Fruit fly (Drosophila melanogaster): Measurements from ENCODE around the gene Dad.
A peak's percentile ranks its signal among the peaks of the same experiment; 100 is the strongest.

Dad gene

DNA sequence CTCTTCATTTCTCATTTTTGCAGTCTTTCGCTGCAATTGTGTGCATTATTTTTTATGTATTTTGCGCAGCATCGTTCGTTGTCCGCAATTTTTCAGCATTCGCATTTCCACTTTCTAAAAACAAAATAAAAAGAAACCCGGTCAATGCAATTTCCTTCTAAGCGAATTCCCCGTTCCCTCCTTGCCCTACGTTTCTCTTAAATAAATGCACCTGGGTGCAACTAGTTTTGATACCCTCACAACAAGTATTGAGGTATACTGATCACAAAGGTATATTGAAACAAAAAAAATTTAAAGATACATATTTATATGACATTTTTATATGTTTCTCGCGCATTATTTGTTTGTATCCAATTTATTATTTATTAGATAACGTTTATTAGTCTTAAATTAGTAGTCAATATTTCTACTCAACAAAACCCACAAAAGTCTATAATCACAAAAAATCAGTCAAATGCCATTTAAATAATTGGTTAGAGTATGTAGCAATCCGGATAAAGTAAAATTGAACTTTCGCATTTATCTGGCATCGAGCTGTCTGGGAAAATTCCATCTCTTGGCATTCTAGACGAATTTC lies 27.6 kb downstream of the Dad start (continued):
- TF ChIP-seq Blimp-1 (GFP tag; optimal IDR thresholded peaks at IDR 0.05) (peak; percentile 61), CG31441 (GFP tag; IDR thresholded peaks at IDR 0.05) (peak; percentile 54; the same call in 1 of the 2 replicates), disco-r (GFP tag; optimal IDR thresholded peaks at IDR 0.05) (no peak), salm (tag; optimal IDR thresholded peaks at IDR 0.05) (peak; percentile 1), CG4328 (GFP tag; optimal IDR thresholded peaks at IDR 0.05) (no peak), her (GFP tag; optimal IDR thresholded peaks at IDR 0.05) (no peak), bbx (GFP tag; IDR thresholded peaks at IDR 0.05; ENCODE audit: partially characterized antibody) (no peak), CG14710 (tag; optimal IDR thresholded peaks at IDR 0.05) (peak; percentile 14), nau (GFP tag; optimal IDR thresholded peaks at IDR 0.05) (no peak), Xrp1 (GFP tag; IDR thresholded peaks at IDR 0.05) (peak; percentile 28; the same call in 1 of the 2 replicates), twi (tag; optimal IDR thresholded peaks at IDR 0.05) (no peak), bigmax (GFP tag; optimal IDR thresholded peaks at IDR 0.05) (no peak), dpn (GFP tag; optimal IDR thresholded peaks at IDR 0.05) (no peak), CG10147 (GFP tag; optimal IDR thresholded peaks at IDR 0.05) (no peak), CG17612 (GFP tag; IDR thresholded peaks at IDR 0.05) (no peak), Adf1 (GFP tag; IDR thresholded peaks at IDR 0.05) (no peak), CG15479 (GFP tag; optimal IDR thresholded peaks at IDR 0.05) (peak; percentile 79), Ets97D (GFP tag; optimal IDR thresholded peaks at IDR 0.05) (no peak), CG10979 (tag; optimal IDR thresholded peaks at IDR 0.05) (peak; percentile 38), CTCF (GFP tag; optimal IDR thresholded peaks at IDR 0.05) (no peak), CG30403 (GFP tag; optimal IDR thresholded peaks at IDR 0.05) (peak; percentile 3), da (GFP tag; optimal IDR thresholded peaks at IDR 0.05) (no peak), PHDP (tag; optimal IDR thresholded peaks at IDR 0.05) (peak; percentile 12), pan (optimal IDR thresholded peaks at IDR 0.05) (no peak), pan (GFP tag; optimal IDR thresholded peaks at IDR 0.05 in 1 of 2, IDR thresholded peaks at IDR 0.05 in 1 of 2) (no peak), CG8089 (GFP tag; optimal IDR thresholded peaks at IDR 0.05) (no peak), lola (GFP tag; optimal IDR thresholded peaks at IDR 0.05) (peak in 1 of 3 experiments; percentile 35), D (optimal IDR thresholded peaks at IDR 0.05) (no peak), D (GFP tag; optimal IDR thresholded peaks at IDR 0.05) (peak; percentile 12), vvl (GFP tag; IDR thresholded peaks at IDR 0.05) (0 out of 2 replicates have a peak, but pooled peaks have one; percentile 9), CG2889 (GFP tag; IDR thresholded peaks at IDR 0.05) (no peak), CG4282 (GFP tag; optimal IDR thresholded peaks at IDR 0.05) (no peak), Hmx (GFP tag; optimal IDR thresholded peaks at IDR 0.05) (no peak), Ssrp (tag; optimal IDR thresholded peaks at IDR 0.05) (peak; percentile 42), Hsf (GFP tag; optimal IDR thresholded peaks at IDR 0.05) (no peak), fd96Cb (tag; optimal IDR thresholded peaks at IDR 0.05) (peak; percentile 12), pum (GFP tag; optimal IDR thresholded peaks at IDR 0.05) (no peak), phol (tag; optimal IDR thresholded peaks at IDR 0.05) (peak; percentile 34), CG7271 (tag; optimal IDR thresholded peaks at IDR 0.05) (no peak), CG16815 (GFP tag; optimal IDR thresholded peaks at IDR 0.05) (no peak), CG2129 (GFP tag; IDR thresholded peaks at IDR 0.05; ENCODE audit: partially characterized antibody) (no peak), Jarid2 (GFP tag; optimal IDR thresholded peaks at IDR 0.05) (no peak), CG2712 (tag; optimal IDR thresholded peaks at IDR 0.05) (peak; percentile 57), CoRest (tag; optimal IDR thresholded peaks at IDR 0.05) (peak; percentile 30), CG8388 (GFP tag; optimal IDR thresholded peaks at IDR 0.05) (peak; percentile 34), dmrt11E (tag; optimal IDR thresholded peaks at IDR 0.05) (peak; percentile 32), CG17359 (tag; optimal IDR thresholded peaks at IDR 0.05) (peak; percentile 10), Kr (GFP tag; optimal IDR thresholded peaks at IDR 0.05) (no peak), Xbp1 (GFP tag; optimal IDR thresholded peaks at IDR 0.05) (no peak), CG14050 (GFP tag; IDR thresholded peaks at IDR 0.05) (no peak), CG9437 (GFP tag; optimal IDR thresholded peaks at IDR 0.05) (peak; percentile 9)

Measured in whole organism, embryonic.